Worm (Caenorhabditis elegans) whole organism, L2 larva: Measurements from ENCODE around the gene K10F12.7.

Source experiments
- C34F6.9 ChIP-seq: fragments of 150-350 bp; optimal IDR thresholded peaks from 2 replicates; lab custom pipeline; 2014; ENCODE audit warnings: missing biosample characterization, missing genetic modification characterization
- F13H6.1 ChIP-seq: sonication (generic microtip); optimal IDR thresholded peaks from 2 replicates; lab custom pipeline; 2016; ENCODE audit warnings: missing genetic modification characterization, missing compliant biosample characterization
- R02D3.7 ChIP-seq: fragments of 150-350 bp; optimal IDR thresholded peaks from 2 replicates; lab custom pipeline; 2014; ENCODE audit warnings: missing biosample characterization, missing genetic modification characterization
- Y55F3AM.14 ChIP-seq: fragments of 200-800 bp; sonication (Bioruptor generic); optimal IDR thresholded peaks from 2 replicates; lab custom pipeline; 2018; ENCODE audit warnings: mild to moderate bottlenecking, missing genetic modification characterization, missing compliant biosample characterization
- ZK546.5 ChIP-seq: sonication (generic microtip); optimal IDR thresholded peaks from 2 replicates; lab custom pipeline; 2017; ENCODE audit warnings: missing biosample characterization, missing genetic modification characterization
- alr-1 ChIP-seq: fragments of 150-350 bp; optimal IDR thresholded peaks from 2 replicates; lab custom pipeline; 2014; ENCODE audit warnings: missing biosample characterization, missing genetic modification characterization
- aly-2 ChIP-seq: fragments of 150-350 bp; optimal IDR thresholded peaks from 2 replicates; lab custom pipeline; 2014; ENCODE audit warnings: missing biosample characterization, missing genetic modification characterization
- ama-1 ChIP-seq: fragments of 150-350 bp; optimal IDR thresholded peaks from 2 replicates; lab custom pipeline; 2018; ENCODE audit warnings: inconsistent platforms
- blmp-1 ChIP-seq: sonication (generic microtip); optimal IDR thresholded peaks from 2 replicates; lab custom pipeline; 2017; ENCODE audit warnings: missing genetic modification characterization, mild to moderate bottlenecking, missing compliant biosample characterization, antibody characterized with exemption, moderate library complexity; ENCODE audit not compliant: insufficient read depth
- ceh-16 ChIP-seq: fragments of 150-350 bp; optimal IDR thresholded peaks from 2 replicates; lab custom pipeline; 2014; ENCODE audit warnings: missing biosample characterization, missing genetic modification characterization
- crh-2 ChIP-seq: sonication (generic microtip); optimal IDR thresholded peaks from 2 replicates; lab custom pipeline; 2017; ENCODE audit warnings: missing biosample characterization, missing genetic modification characterization
- egl-27 ChIP-seq: sonication (generic microtip); optimal IDR thresholded peaks from 3 replicates; lab custom pipeline; 2017; ENCODE audit warnings: missing biosample characterization, missing genetic modification reagents, missing genetic modification characterization
- elt-1 ChIP-seq: fragments of 150-350 bp; optimal IDR thresholded peaks from 2 replicates; lab custom pipeline; 2014; ENCODE audit warnings: missing biosample characterization, missing genetic modification characterization
- elt-3 ChIP-seq: sonication (generic microtip); optimal IDR thresholded peaks from 2 replicates; lab custom pipeline; 2017; ENCODE audit warnings: missing biosample characterization, missing genetic modification characterization
- fos-1 ChIP-seq: fragments of 150-350 bp; optimal IDR thresholded peaks from 2 replicates; lab custom pipeline; 2014; ENCODE audit warnings: missing biosample characterization, missing genetic modification characterization
- lin-11 ChIP-seq: fragments of 150-350 bp; sonication (generic microtip); optimal IDR thresholded peaks from 2 replicates; lab custom pipeline; 2014; ENCODE audit warnings: missing biosample characterization, missing genetic modification characterization, inconsistent platforms, mixed read lengths
- lin-13 ChIP-seq: fragments of 150-350 bp; optimal IDR thresholded peaks from 2 replicates; lab custom pipeline; 2014; ENCODE audit warnings: missing biosample characterization, missing genetic modification reagents, missing genetic modification characterization
- lsy-2 ChIP-seq, 2 experiments: fragments of 150-350 bp in 1 of 2; sonication (generic microtip) in 1 of 2; optimal IDR thresholded peaks; 2 replicates each; lab custom pipeline; 2014 to 2017; ENCODE audit warnings: missing biosample characterization in 2 of 2, missing genetic modification characterization in 2 of 2
- mab-5 ChIP-seq: fragments of 150-350 bp; optimal IDR thresholded peaks from 2 replicates; lab custom pipeline; 2014; ENCODE audit warnings: missing biosample characterization, missing genetic modification characterization
- mdl-1 ChIP-seq, 2 experiments: fragments of 150-350 bp in 1 of 2; sonication (generic microtip) in 1 of 2; optimal IDR thresholded peaks; 2 replicates each; lab custom pipeline; 2017; ENCODE audit warnings: missing biosample characterization in 2 of 2, missing genetic modification characterization in 2 of 2
- nhr-10 ChIP-seq: sonication (generic microtip); optimal IDR thresholded peaks from 2 replicates; lab custom pipeline; 2017; ENCODE audit warnings: missing biosample characterization, missing genetic modification characterization
- nhr-12 ChIP-seq: fragments of 150-350 bp; optimal IDR thresholded peaks from 2 replicates; lab custom pipeline; 2014; ENCODE audit warnings: missing biosample characterization, missing genetic modification characterization
- nhr-129 ChIP-seq: fragments of 150-350 bp; optimal IDR thresholded peaks from 2 replicates; lab custom pipeline; 2014; ENCODE audit warnings: missing biosample characterization, missing genetic modification characterization
- nhr-21 ChIP-seq: fragments of 150-350 bp; optimal IDR thresholded peaks from 2 replicates; lab custom pipeline; 2014; ENCODE audit warnings: missing biosample characterization, missing genetic modification characterization
- nhr-23 ChIP-seq: fragments of 150-350 bp; optimal IDR thresholded peaks from 2 replicates; lab custom pipeline; 2014; ENCODE audit warnings: missing biosample characterization, missing genetic modification reagents, missing genetic modification characterization
- nhr-237 ChIP-seq: fragments of 150-350 bp; optimal IDR thresholded peaks from 2 replicates; lab custom pipeline; 2014; ENCODE audit warnings: missing biosample characterization, missing genetic modification characterization
- nhr-25 ChIP-seq: fragments of 150-350 bp; sonication (generic microtip); optimal IDR thresholded peaks from 3 replicates; lab custom pipeline; 2014; ENCODE audit warnings: missing biosample characterization, missing genetic modification characterization
- nhr-6 ChIP-seq: fragments of 150-350 bp; optimal IDR thresholded peaks from 2 replicates; lab custom pipeline; 2014; ENCODE audit warnings: missing biosample characterization, missing genetic modification characterization
- sem-4 ChIP-seq: fragments of 150-350 bp; optimal IDR thresholded peaks from 2 replicates; lab custom pipeline; 2014; ENCODE audit warnings: missing biosample characterization, missing genetic modification reagents, missing genetic modification characterization
- skn-1 ChIP-seq: sonication (generic microtip); optimal IDR thresholded peaks from 2 replicates; lab custom pipeline; 2017; ENCODE audit warnings: missing biosample characterization, missing genetic modification characterization
- sma-9 ChIP-seq, 2 experiments: fragments of 150-350 bp in 1 of 2; sonication (generic microtip) in 1 of 2; optimal IDR thresholded peaks; 2 replicates each; lab custom pipeline; 2014 to 2016; ENCODE audit warnings: missing genetic modification characterization in 2 of 2, mild to moderate bottlenecking in 1 of 2, missing biosample characterization in 1 of 2, missing compliant biosample characterization in 1 of 2, missing genetic modification reagents in 1 of 2, moderate library complexity in 1 of 2
- snpc-4 ChIP-seq: fragments of 150-350 bp; optimal IDR thresholded peaks from 2 replicates; lab custom pipeline; 2014; ENCODE audit warnings: missing biosample characterization, missing genetic modification characterization
- unc-39 ChIP-seq: fragments of 150-350 bp; optimal IDR thresholded peaks from 2 replicates; lab custom pipeline; 2014; ENCODE audit warnings: missing biosample characterization, missing genetic modification characterization
- unc-55 ChIP-seq: fragments of 150-350 bp; sonication (generic microtip); optimal IDR thresholded peaks from 3 replicates; lab custom pipeline; 2014; ENCODE audit warnings: missing biosample characterization, missing genetic modification reagents, missing genetic modification characterization
- unc-62 ChIP-seq: fragments of 150-350 bp; optimal IDR thresholded peaks from 2 replicates; lab custom pipeline; 2014; ENCODE audit warnings: missing biosample characterization, missing genetic modification reagents, missing genetic modification characterization
- zag-1 ChIP-seq: fragments of 150-350 bp; optimal IDR thresholded peaks from 2 replicates; lab custom pipeline; 2014; ENCODE audit warnings: missing biosample characterization, missing genetic modification characterization
- ztf-11 ChIP-seq: sonication (generic microtip); optimal IDR thresholded peaks from 2 replicates; lab custom pipeline; 2017; ENCODE audit warnings: missing biosample characterization, missing genetic modification characterization
- ztf-4 ChIP-seq: fragments of 150-350 bp; optimal IDR thresholded peaks from 2 replicates; lab custom pipeline; 2014; ENCODE audit warnings: missing biosample characterization, missing genetic modification characterization

The K10F12.7 gene

ce11 chrIII:354545-355460 is 27.6 kb downstream of the K10F12.7 start, which contains the start of gene gei-4 (continued):
- TF ChIP-seq nhr-21 (tag; lab: Kevin White, UChicago) (peak; percentile 88), F13H6.1 (peak; percentile 93)

ce11 chrIII:352992-353391 is 29.4 kb downstream of the K10F12.7 start:
- TF ChIP-seq mdl-1 (tag; optimal IDR thresholded peaks at IDR 0.05; lab: Kevin White, UChicago) (no peak), lsy-2 (tag; optimal IDR thresholded peaks at IDR 0.05; lab: Kevin White, UChicago) (no peak), crh-2 (tag; lab: Kevin White, UChicago) (no peak), sma-9 (GFP tag; optimal IDR thresholded peaks at IDR 0.05; lab: Kevin White, UChicago) (peak; percentile 12), sma-9 (tag; optimal IDR thresholded peaks at IDR 0.05; lab: Kevin White, UChicago) (no peak), nhr-25 (tag; lab: Kevin White, UChicago) (no peak), zag-1 (tag; lab: Kevin White, UChicago) (no peak), elt-1 (tag; lab: Kevin White, UChicago) (no peak), lin-11 (tag; lab: Kevin White, UChicago) (no peak), nhr-237 (tag; lab: Kevin White, UChicago) (no peak)

ce11 chrIII:351860-352456 is 30.4 kb downstream of the K10F12.7 start:
- TF ChIP-seq mdl-1 (tag; optimal IDR thresholded peaks at IDR 0.05; lab: Kevin White, UChicago): no peak
- TF ChIP-seq ama-1 (lab: Kevin White, UChicago): peak; percentile 40
- no peak for TF ChIP-seq crh-2 (tag; lab: Kevin White, UChicago)
- TF ChIP-seq ztf-4: no peak
- no peak for TF ChIP-seq ZK546.5 (tag; lab: Kevin White, UChicago)
- no peak for TF ChIP-seq elt-1 (tag; lab: Kevin White, UChicago)
- no peak for TF ChIP-seq Y55F3AM.14 (GFP tag; lab: Kevin White, UChicago)
- TF ChIP-seq fos-1: peak; percentile 12
- no peak for TF ChIP-seq unc-62 (GFP tag; lab: Kevin White, UChicago)
- TF ChIP-seq blmp-1 (tag; lab: Kevin White, UChicago): peak; percentile 79
- peak; percentile 18 for TF ChIP-seq lin-13
- no peak for TF ChIP-seq sem-4 (tag; lab: Kevin White, UChicago)
- peak; percentile 35 for TF ChIP-seq ceh-16 (tag; lab: Kevin White, UChicago)
- TF ChIP-seq lsy-2 (tag; optimal IDR thresholded peaks at IDR 0.05; lab: Kevin White, UChicago): peak in 1 of 2 experiments; percentile 14
- peak; percentile 66 for TF ChIP-seq nhr-6 (tag; lab: Kevin White, UChicago)
- peak; percentile 86 for TF ChIP-seq nhr-25 (tag; lab: Kevin White, UChicago)
- TF ChIP-seq F13H6.1: no peak
- TF ChIP-seq nhr-129 (tag; lab: Kevin White, UChicago): no peak

ce11 chrIII:349511-350165 is 32.7 kb downstream of the K10F12.7 start:
- TF ChIP-seq nhr-12 (tag; lab: Kevin White, UChicago) (no peak), mab-5 (tag; lab: Kevin White, UChicago) (peak; percentile 86), nhr-129 (tag; lab: Kevin White, UChicago) (peak; percentile 85), lin-11 (tag; lab: Kevin White, UChicago) (peak; percentile 94), nhr-10 (peak; percentile 46), unc-62 (GFP tag; lab: Kevin White, UChicago) (peak; percentile 81), sem-4 (tag; lab: Kevin White, UChicago) (peak; percentile 79), blmp-1 (tag; lab: Kevin White, UChicago) (peak; percentile 66), unc-39 (tag; lab: Kevin White, UChicago) (no peak), nhr-21 (tag; lab: Kevin White, UChicago) (peak; percentile 94), alr-1 (tag; lab: Kevin White, UChicago) (no peak), lsy-2 (tag; optimal IDR thresholded peaks at IDR 0.05; lab: Kevin White, UChicago) (peak; percentile 34 to 87), Y55F3AM.14 (GFP tag; lab: Kevin White, UChicago) (peak; percentile 80), skn-1 (tag; lab: Kevin White, UChicago) (no peak), R02D3.7 (tag; lab: Kevin White, UChicago) (no peak), aly-2 (tag; lab: Kevin White, UChicago) (no peak), F13H6.1 (peak; percentile 96), C34F6.9 (tag; lab: Kevin White, UChicago) (peak; percentile 91), nhr-237 (tag; lab: Kevin White, UChicago) (peak; percentile 16), snpc-4 (tag; lab: Kevin White, UChicago) (peak; percentile 38), elt-3 (tag; lab: Kevin White, UChicago) (no peak), lin-13 (peak; percentile 76), fos-1 (peak; percentile 57), nhr-23 (tag; lab: Kevin White, UChicago) (no peak), nhr-6 (tag; lab: Kevin White, UChicago) (peak; percentile 61), ceh-16 (tag; lab: Kevin White, UChicago) (peak; percentile 49), sma-9 (GFP tag; optimal IDR thresholded peaks at IDR 0.05; lab: Kevin White, UChicago) (peak; percentile 86), sma-9 (tag; optimal IDR thresholded peaks at IDR 0.05; lab: Kevin White, UChicago) (no peak), ztf-4 (peak; percentile 84), ztf-11 (tag; lab: Kevin White, UChicago) (no peak), egl-27 (tag; lab: Kevin White, UChicago) (peak; percentile 52), ZK546.5 (tag; lab: Kevin White, UChicago) (peak; percentile 33), zag-1 (tag; lab: Kevin White, UChicago) (peak; percentile 84), unc-55 (GFP tag; lab: Kevin White, UChicago) (peak; percentile 86), mdl-1 (tag; optimal IDR thresholded peaks at IDR 0.05; lab: Kevin White, UChicago) (peak; percentile 64 to 88)
